Fruit fly (Drosophila melanogaster) whole organism, embryonic: Measurements from ENCODE around the gene CG44174.

Source experiments
- Ada2b ChIP-seq: fragments of 200-800 bp; sonication (Bioruptor generic); IDR thresholded peaks from 2 replicates; pipeline ENCODE4 v1.3.6; 2022; ENCODE audit warnings: missing biosample characterization, missing genetic modification characterization
- Aef1 ChIP-seq: fragments of 200-800 bp; sonication (Bioruptor generic); IDR thresholded peaks from 3 replicates; pipeline ENCODE4 v1.3.6; 2022; ENCODE audit warnings: missing biosample characterization, missing genetic modification characterization
- Asciz ChIP-seq: fragments of 200-800 bp; sonication (Bioruptor generic); optimal IDR thresholded peaks from 2 replicates; lab custom pipeline; 2017; ENCODE audit warnings: missing biosample characterization, mild to moderate bottlenecking, missing genetic modification characterization, missing genetic modification reagents
- B-H2 ChIP-seq: fragments of 200-800 bp; sonication (Bioruptor generic); optimal IDR thresholded peaks from 2 replicates; lab custom pipeline; 2018; ENCODE audit warnings: missing biosample characterization, mild to moderate bottlenecking, missing genetic modification characterization
- CG10274 ChIP-seq: fragments of 200-800 bp; sonication (Bioruptor generic); optimal IDR thresholded peaks from 3 replicates; lab custom pipeline; 2017; ENCODE audit warnings: missing biosample characterization, mild to moderate bottlenecking, missing genetic modification characterization
- CG10462 ChIP-seq: fragments of 200-800 bp; sonication (Bioruptor generic); optimal IDR thresholded peaks from 2 replicates; lab custom pipeline; 2016; ENCODE audit warnings: missing biosample characterization, missing genetic modification characterization
- CG10959 ChIP-seq: fragments of 200-800 bp; sonication (Bioruptor generic); IDR thresholded peaks from 2 replicates; pipeline ENCODE4 v1.3.6; 2022; ENCODE audit warnings: missing biosample characterization, missing genetic modification characterization
- CG12391 ChIP-seq: fragments of 200-800 bp; sonication (Bioruptor generic); optimal IDR thresholded peaks from 3 replicates; lab custom pipeline; 2018; ENCODE audit warnings: missing biosample characterization, mild to moderate bottlenecking, missing genetic modification characterization, moderate library complexity
- CG13775 ChIP-seq: fragments of 200-800 bp; sonication (Bioruptor generic); optimal IDR thresholded peaks from 3 replicates; lab custom pipeline; 2017; ENCODE audit warnings: missing biosample characterization, mild to moderate bottlenecking, missing genetic modification characterization
- CG14710 ChIP-seq: fragments of 200-800 bp; sonication (Bioruptor generic); optimal IDR thresholded peaks from 3 replicates; lab custom pipeline; 2019; ENCODE audit warnings: missing biosample characterization, mild to moderate bottlenecking, missing genetic modification characterization, moderate library complexity
- CG16863 ChIP-seq: fragments of 200-800 bp; sonication (Bioruptor generic); optimal IDR thresholded peaks from 3 replicates; lab custom pipeline; 2016; ENCODE audit warnings: missing biosample characterization, missing genetic modification characterization
- CG17568 ChIP-seq: fragments of 200-800 bp; sonication (Bioruptor generic); optimal IDR thresholded peaks from 2 replicates; lab custom pipeline; 2018; ENCODE audit warnings: missing biosample characterization, mild to moderate bottlenecking, missing genetic modification characterization, moderate library complexity
- CG18262 ChIP-seq: fragments of 200-800 bp; optimal IDR thresholded peaks from 3 replicates; lab custom pipeline; 2019; ENCODE audit warnings: missing biosample characterization, mild to moderate bottlenecking, missing genetic modification characterization, moderate library complexity
- CG2129 ChIP-seq: fragments of 200-800 bp; sonication (Bioruptor generic); IDR thresholded peaks from 2 replicates; pipeline ENCODE4 v1.3.6; 2022; ENCODE audit warnings: missing biosample characterization, missing genetic modification characterization; ENCODE audit not compliant: partially characterized antibody
- CG2678 ChIP-seq: fragments of 200-800 bp; sonication (Bioruptor generic); optimal IDR thresholded peaks from 3 replicates; lab custom pipeline; 2019; ENCODE audit warnings: missing biosample characterization, mild to moderate bottlenecking, missing genetic modification characterization, moderate library complexity
- CG30431 ChIP-seq: fragments of 200-800 bp; sonication (Bioruptor generic); optimal IDR thresholded peaks from 2 replicates; lab custom pipeline; 2017; ENCODE audit warnings: missing biosample characterization, missing genetic modification characterization
- CG32772 ChIP-seq: fragments of 200-800 bp; sonication (Bioruptor generic); IDR thresholded peaks from 2 replicates; pipeline ENCODE4 v1.3.6; 2022; ENCODE audit warnings: missing biosample characterization, missing genetic modification characterization
- CG3995 ChIP-seq: fragments of 200-800 bp; sonication (Bioruptor generic); optimal IDR thresholded peaks from 3 replicates; lab custom pipeline; 2016; ENCODE audit warnings: missing biosample characterization, missing genetic modification characterization
- CG42726 ChIP-seq: fragments of 200-800 bp; sonication (Bioruptor generic); IDR thresholded peaks from 2 replicates; pipeline ENCODE4 v1.3.6; 2022; ENCODE audit warnings: missing biosample characterization, missing genetic modification characterization; ENCODE audit not compliant: partially characterized antibody
- CG4424 ChIP-seq: fragments of 200-800 bp; sonication (Bioruptor generic); optimal IDR thresholded peaks from 3 replicates; lab custom pipeline; 2016; ENCODE audit warnings: missing biosample characterization, missing genetic modification characterization
- CG5245 ChIP-seq: fragments of 200-800 bp; sonication (Bioruptor generic); optimal IDR thresholded peaks from 3 replicates; lab custom pipeline; 2016; ENCODE audit warnings: missing biosample characterization, missing genetic modification characterization
- CG5953 ChIP-seq: fragments of 200-800 bp; sonication (Bioruptor generic); IDR thresholded peaks from 2 replicates; pipeline ENCODE4 v1.3.6; 2022; ENCODE audit warnings: missing biosample characterization, missing genetic modification characterization
- CG7987 ChIP-seq: fragments of 200-800 bp; sonication (Bioruptor generic); optimal IDR thresholded peaks from 2 replicates; lab custom pipeline; 2018; ENCODE audit warnings: missing biosample characterization, mild to moderate bottlenecking, missing genetic modification characterization, moderate library complexity
- CG8924 ChIP-seq: fragments of 200-800 bp; optimal IDR thresholded peaks from 3 replicates; lab custom pipeline; 2019; ENCODE audit warnings: missing biosample characterization, mild to moderate bottlenecking, missing genetic modification characterization, moderate library complexity
- CoRest ChIP-seq: fragments of 200-800 bp; sonication (Bioruptor generic); optimal IDR thresholded peaks from 3 replicates; lab custom pipeline; 2018; ENCODE audit warnings: missing biosample characterization, mild to moderate bottlenecking, missing genetic modification characterization, moderate library complexity
- HLH4C ChIP-seq: fragments of 200-800 bp; sonication (Bioruptor generic); IDR thresholded peaks from 3 replicates; pipeline ENCODE4 v1.3.6; 2022; ENCODE audit warnings: missing biosample characterization, missing genetic modification characterization; ENCODE audit not compliant: partially characterized antibody
- Hsf ChIP-seq: fragments of 200-800 bp; sonication (Bioruptor generic); optimal IDR thresholded peaks from 3 replicates; lab custom pipeline; 2016; ENCODE audit warnings: missing biosample characterization, missing genetic modification characterization
- MESR4 ChIP-seq: fragments of 200-800 bp; sonication (Bioruptor generic); optimal IDR thresholded peaks from 2 replicates; lab custom pipeline; 2018; ENCODE audit warnings: missing biosample characterization, mild to moderate bottlenecking, missing genetic modification characterization, moderate library complexity
- NK7.1 ChIP-seq: fragments of 200-800 bp; sonication (Bioruptor generic); optimal IDR thresholded peaks from 3 replicates; lab custom pipeline; 2016; ENCODE audit warnings: missing biosample characterization, missing genetic modification characterization
- Oaz ChIP-seq: fragments of 200-800 bp; sonication (Bioruptor generic); IDR thresholded peaks from 2 replicates; pipeline ENCODE4 v1.3.6; 2022; ENCODE audit warnings: missing biosample characterization, missing genetic modification characterization
- Six4 ChIP-seq: fragments of 200-800 bp; sonication (Bioruptor generic); optimal IDR thresholded peaks from 2 replicates; lab custom pipeline; 2016; ENCODE audit warnings: missing biosample characterization, missing genetic modification characterization
- TFAM ChIP-seq: fragments of 200-800 bp; sonication (Bioruptor generic); optimal IDR thresholded peaks from 2 replicates; lab custom pipeline; 2017; ENCODE audit warnings: missing biosample characterization, missing genetic modification characterization, inconsistent platforms
- al ChIP-seq: fragments of 200-800 bp; sonication (Bioruptor generic); IDR thresholded peaks from 2 replicates; pipeline ENCODE4 v1.3.6; 2022; ENCODE audit warnings: missing biosample characterization, missing genetic modification characterization
- amos ChIP-seq: fragments of 200-800 bp; sonication (Bioruptor generic); IDR thresholded peaks from 2 replicates; pipeline ENCODE4 v1.3.6; 2022; ENCODE audit warnings: missing biosample characterization, missing genetic modification characterization; ENCODE audit not compliant: partially characterized antibody
- btn ChIP-seq: fragments of 200-800 bp; sonication (Bioruptor generic); optimal IDR thresholded peaks from 2 replicates; lab custom pipeline; 2016; ENCODE audit warnings: missing biosample characterization, missing genetic modification characterization
- crp ChIP-seq, 2 experiments: fragments of 200-800 bp; sonication (Bioruptor generic); optimal IDR thresholded peaks; 2 replicates in 1 of 2; 3 replicates in 1 of 2; lab custom pipeline; 2017; ENCODE audit warnings: missing biosample characterization in 2 of 2, missing genetic modification characterization in 2 of 2, mild to moderate bottlenecking in 1 of 2, moderate library complexity in 1 of 2
- disco-r ChIP-seq: fragments of 200-800 bp; sonication (Bioruptor generic); optimal IDR thresholded peaks from 2 replicates; lab custom pipeline; 2016; ENCODE audit warnings: missing biosample characterization, missing genetic modification characterization
- dmrt11E ChIP-seq: fragments of 200-800 bp; sonication (Bioruptor generic); optimal IDR thresholded peaks from 3 replicates; lab custom pipeline; 2018; ENCODE audit warnings: missing biosample characterization, mild to moderate bottlenecking, missing genetic modification characterization, moderate library complexity
- ftz-f1 ChIP-seq: fragments of 200-800 bp; sonication (Bioruptor generic); optimal IDR thresholded peaks from 2 replicates; lab custom pipeline; 2016; ENCODE audit warnings: missing biosample characterization, missing genetic modification characterization
- hkb ChIP-seq, 2 experiments: fragments of 200-800 bp in 1 of 2; fragments of >200 bp in 1 of 2; sonication (Bioruptor generic) in 1 of 2; IDR thresholded peaks in 1 of 2; optimal IDR thresholded peaks in 1 of 2; 2 replicates each; pipeline versions ENCODE4 v1.3.6 to Lab custom; 2017 to 2022; ENCODE audit warnings: missing biosample characterization in 1 of 2, missing genetic modification characterization in 1 of 2
- klu ChIP-seq: fragments of 200-800 bp; sonication (Bioruptor generic); IDR thresholded peaks from 2 replicates; pipeline ENCODE4 v1.3.6; 2022; ENCODE audit warnings: missing biosample characterization, missing genetic modification characterization
- lbe ChIP-seq: fragments of 200-800 bp; sonication (Bioruptor generic); optimal IDR thresholded peaks from 2 replicates; lab custom pipeline; 2016; ENCODE audit warnings: missing biosample characterization, mild to moderate bottlenecking, missing genetic modification characterization
- mam ChIP-seq: fragments of 200-800 bp; sonication (Bioruptor generic); optimal IDR thresholded peaks from 3 replicates; lab custom pipeline; 2016; ENCODE audit warnings: missing biosample characterization, missing genetic modification characterization
- pzg ChIP-seq: fragments of 200-800 bp; sonication (Bioruptor generic); optimal IDR thresholded peaks from 3 replicates; lab custom pipeline; 2018; ENCODE audit warnings: missing biosample characterization, mild to moderate bottlenecking, missing genetic modification characterization, moderate library complexity
- slp2 ChIP-seq: fragments of 200-800 bp; sonication (Bioruptor generic); optimal IDR thresholded peaks from 2 replicates; lab custom pipeline; 2016; ENCODE audit warnings: missing biosample characterization, missing genetic modification characterization
- sob ChIP-seq: fragments of 200-800 bp; sonication (Bioruptor generic); IDR thresholded peaks from 2 replicates; pipeline ENCODE4 v1.3.6; 2022; ENCODE audit warnings: missing biosample characterization, missing genetic modification characterization
- stc ChIP-seq: fragments of 200-800 bp; sonication (Bioruptor generic); IDR thresholded peaks from 2 replicates; pipeline ENCODE4 v1.3.6; 2022; ENCODE audit warnings: missing biosample characterization, missing genetic modification characterization
- tio ChIP-seq: fragments of 200-800 bp; sonication (Bioruptor generic); optimal IDR thresholded peaks from 2 replicates; lab custom pipeline; 2017; ENCODE audit warnings: missing biosample characterization, missing genetic modification characterization, inconsistent platforms
- zf30C ChIP-seq: fragments of 200-800 bp; sonication (Bioruptor generic); optimal IDR thresholded peaks from 3 replicates; lab custom pipeline; 2018; ENCODE audit warnings: missing biosample characterization, mild to moderate bottlenecking, missing genetic modification characterization
- zfh1 ChIP-seq: fragments of 200-800 bp; sonication (Bioruptor generic); IDR thresholded peaks from 3 replicates; pipeline ENCODE4 v1.3.6; 2022; ENCODE audit warnings: missing biosample characterization, missing genetic modification characterization

Gene CG44174

dm6 chr3R:19339205-19339724, 41.8 kb upstream of the CG44174 start (continued):
- TF ChIP-seq TFAM: no peak
- no peak for TF ChIP-seq ftz-f1 (GFP tag; lab: Kevin White, UChicago)
- peak; percentile 58 for TF ChIP-seq CG14710
- no peak for TF ChIP-seq CG16863 (GFP tag; lab: Kevin White, UChicago)
- TF ChIP-seq lbe (GFP tag; lab: Kevin White, UChicago): no peak
- no peak for TF ChIP-seq CG42726 (GFP tag; lab: Robert Waterston, UW)
- TF ChIP-seq dmrt11E (tag; lab: Kevin White, UChicago): peak; percentile 78
- no peak for TF ChIP-seq mam (GFP tag; lab: Kevin White, UChicago)
- no peak for TF ChIP-seq CG3995 (GFP tag; lab: Kevin White, UChicago)
- no peak for TF ChIP-seq NK7.1 (GFP tag; lab: Kevin White, UChicago)
- TF ChIP-seq B-H2 (GFP tag; lab: Kevin White, UChicago): no peak
- TF ChIP-seq Aef1 (GFP tag; lab: Robert Waterston, UW): no peak
- TF ChIP-seq pzg (GFP tag; lab: Kevin White, UChicago): no peak
- TF ChIP-seq CG7987: no peak
- peak; percentile 23 for TF ChIP-seq tio (GFP tag; lab: Kevin White, UChicago)
- peak; percentile 77 for TF ChIP-seq CG8924
- no peak for TF ChIP-seq slp2 (GFP tag; lab: Kevin White, UChicago)
- TF ChIP-seq HLH4C (GFP tag; lab: Robert Waterston, UW): no peak
- no peak for TF ChIP-seq CG2129 (GFP tag; lab: Robert Waterston, UW)
- TF ChIP-seq Six4 (GFP tag; lab: Kevin White, UChicago): no peak
- TF ChIP-seq Ada2b (GFP tag; lab: Robert Waterston, UW): no peak
- no peak for TF ChIP-seq CG2678 (tag; lab: Kevin White, UChicago)
- TF ChIP-seq CG10462 (GFP tag; lab: Kevin White, UChicago): no peak
- TF ChIP-seq zfh1 (GFP tag; lab: Robert Waterston, UW): peak; percentile 75; the same call in 2 of the 3 replicates
- TF ChIP-seq CG4424: peak; percentile 36
- no peak for TF ChIP-seq btn (GFP tag; lab: Kevin White, UChicago)
- TF ChIP-seq sob (GFP tag; lab: Robert Waterston, UW): no peak
- no peak for TF ChIP-seq CG10274 (GFP tag; lab: Kevin White, UChicago)
- TF ChIP-seq CG5245: no peak
- peak; percentile 23 for TF ChIP-seq Hsf (GFP tag; lab: Kevin White, UChicago)
- TF ChIP-seq CG18262 (tag; lab: Kevin White, UChicago): peak; percentile 64
- peak; percentile 22 for TF ChIP-seq CG30431
- no peak for TF ChIP-seq CG5953 (GFP tag; lab: Robert Waterston, UW)
- no peak for TF ChIP-seq Oaz (GFP tag; lab: Robert Waterston, UW)
- TF ChIP-seq CG13775 (GFP tag; lab: Kevin White, UChicago): peak; percentile 47
- no peak for TF ChIP-seq CoRest (tag; lab: Kevin White, UChicago)
- no peak for TF ChIP-seq stc (GFP tag; lab: Robert Waterston, UW)
- TF ChIP-seq disco-r: no peak
- no peak for TF ChIP-seq amos (GFP tag; lab: Robert Waterston, UW)
- no peak for TF ChIP-seq CG32772 (GFP tag; lab: Robert Waterston, UW)
- TF ChIP-seq Asciz (GFP tag; lab: Kevin White, UChicago): no peak
- TF ChIP-seq crp (GFP tag; optimal IDR thresholded peaks at IDR 0.05; lab: Kevin White, UChicago): no peak
- peak; percentile 19 for TF ChIP-seq CG12391 (tag; lab: Kevin White, UChicago)
- TF ChIP-seq klu (GFP tag; lab: Robert Waterston, UW): no peak
- TF ChIP-seq al (GFP tag; lab: Robert Waterston, UW): no peak
- 0 out of 2 replicates have a peak, but pooled peaks have one; percentile 38 for TF ChIP-seq CG10959 (GFP tag; lab: Robert Waterston, UW)
- TF ChIP-seq hkb (optimal IDR thresholded peaks at IDR 0.05; lab: Kevin White, UChicago): no peak
- no peak for TF ChIP-seq hkb (GFP tag; IDR thresholded peaks at IDR 0.05; lab: Robert Waterston, UW)
- no peak for TF ChIP-seq MESR4 (GFP tag; lab: Kevin White, UChicago)
- no peak for TF ChIP-seq CG17568
- peak; percentile 85 for TF ChIP-seq zf30C (GFP tag; lab: Kevin White, UChicago)
